Fruit fly (Drosophila melanogaster) whole organism, wandering third instar larva: ENCODE measurements around the gene Dnaaf5.

Experiments
- brk ChIP-seq: fragments of 200-800 bp; sonication (Bioruptor generic); optimal IDR thresholded peaks from 2 replicates; lab custom pipeline; 2016; ENCODE audit warnings: missing biosample characterization, mild to moderate bottlenecking, missing genetic modification characterization
- psq ChIP-seq: fragments of 200-800 bp; sonication (Bioruptor generic); optimal IDR thresholded peaks from 3 replicates; lab custom pipeline; 2017; ENCODE audit warnings: missing biosample characterization, mild to moderate bottlenecking, missing genetic modification characterization, moderate library complexity
- usp ChIP-seq: fragments of >200 bp; optimal IDR thresholded peaks from 2 replicates; lab custom pipeline; 2017; ENCODE audit warnings: missing biosample characterization, missing genetic modification characterization

dm6 chr3R:14326250-14327112 is 35.1 kb downstream of the Dnaaf5 start, which contains the start of the genes Afti and ATPsynE:
- TF ChIP-seq brk (GFP tag; lab: Kevin White, UChicago) (no peak), usp (no peak), psq (GFP tag; lab: Kevin White, UChicago) (peak; percentile 51)
